Worm (Caenorhabditis elegans): Measurements from ENCODE around the gene C38D4.7.
"Not testable (repeated sequence)": the region's sequence is repeated elsewhere in the genome, so short reads cannot be mapped to it uniquely, and the experiment has no call there.

C38D4.7 gene

DNA sequence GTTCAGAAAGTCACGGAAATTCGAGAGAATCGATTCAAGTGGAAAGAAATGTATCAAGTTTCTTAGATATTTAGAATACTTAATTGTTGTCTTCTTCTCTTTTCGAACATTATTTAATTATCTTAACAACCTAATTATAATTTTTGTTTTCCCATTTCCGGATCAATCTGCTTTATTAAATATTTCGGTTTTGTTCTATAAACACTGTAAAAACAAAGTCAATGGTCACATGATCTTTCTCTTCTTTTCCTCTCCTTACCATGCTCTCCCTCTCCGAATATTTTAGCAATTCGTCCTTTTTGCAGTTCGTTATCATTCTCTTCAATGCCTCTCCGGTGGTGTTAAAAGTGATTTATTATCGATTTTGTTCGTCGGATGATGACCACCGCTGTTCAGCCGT lies 14.6 kb downstream of the C38D4.7 start, which contains the start of gene tag-325:
tag-325 (plus strand) TSS at position 301 of the 400 bp plus-strand sequence.
- TF ChIP-seq B0310.2 (tag; optimal IDR thresholded peaks at IDR 0.05) (no peak), pes-1 (GFP tag; IDR thresholded peaks at IDR 0.05) (no peak), ceh-36 (tag; optimal IDR thresholded peaks at IDR 0.05) (no peak), scrt-1 (GFP tag; IDR thresholded peaks at IDR 0.05) (no peak), tra-4 (tag; optimal IDR thresholded peaks at IDR 0.05) (no peak), tbx-11 (GFP tag; IDR thresholded peaks at IDR 0.05) (no peak), sea-1 (GFP tag; conservative IDR thresholded peaks at IDR 0.05) (no peak)

DNA sequence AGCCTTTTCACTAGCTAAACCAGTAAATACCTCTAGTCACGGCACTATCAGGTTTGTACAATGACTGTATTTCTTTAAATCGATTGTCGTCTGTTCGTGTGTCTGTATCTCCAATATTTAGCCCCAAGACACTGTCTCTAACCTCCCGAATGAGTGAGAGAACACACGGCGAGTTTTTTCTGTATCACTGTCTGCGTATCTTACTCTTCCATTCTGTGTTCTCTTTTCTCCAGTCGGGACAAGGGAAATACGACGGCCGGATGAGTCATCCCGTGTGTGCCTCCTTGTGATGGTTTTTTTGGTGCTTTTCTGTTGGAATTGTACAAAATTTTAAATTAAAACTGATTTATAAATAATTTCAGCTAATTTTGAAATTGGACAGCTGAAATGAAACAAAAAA lies 15.1 kb downstream of the C38D4.7 start:
- no peak for TF ChIP-seq ceh-36 (tag; optimal IDR thresholded peaks at IDR 0.05)
- TF ChIP-seq B0310.2 (tag; optimal IDR thresholded peaks at IDR 0.05) = no peak
- peak; percentile 29 for TF ChIP-seq hmg-4 (GFP tag; optimal IDR thresholded peaks at IDR 0.05)
- no peak for TF ChIP-seq tbx-37 (GFP tag; conservative IDR thresholded peaks at IDR 0.05)
- no peak for TF ChIP-seq hnd-1 (tag; optimal IDR thresholded peaks at IDR 0.05)
- TF ChIP-seq ceh-13 (GFP tag; optimal IDR thresholded peaks at IDR 0.05) = no peak

DNA sequence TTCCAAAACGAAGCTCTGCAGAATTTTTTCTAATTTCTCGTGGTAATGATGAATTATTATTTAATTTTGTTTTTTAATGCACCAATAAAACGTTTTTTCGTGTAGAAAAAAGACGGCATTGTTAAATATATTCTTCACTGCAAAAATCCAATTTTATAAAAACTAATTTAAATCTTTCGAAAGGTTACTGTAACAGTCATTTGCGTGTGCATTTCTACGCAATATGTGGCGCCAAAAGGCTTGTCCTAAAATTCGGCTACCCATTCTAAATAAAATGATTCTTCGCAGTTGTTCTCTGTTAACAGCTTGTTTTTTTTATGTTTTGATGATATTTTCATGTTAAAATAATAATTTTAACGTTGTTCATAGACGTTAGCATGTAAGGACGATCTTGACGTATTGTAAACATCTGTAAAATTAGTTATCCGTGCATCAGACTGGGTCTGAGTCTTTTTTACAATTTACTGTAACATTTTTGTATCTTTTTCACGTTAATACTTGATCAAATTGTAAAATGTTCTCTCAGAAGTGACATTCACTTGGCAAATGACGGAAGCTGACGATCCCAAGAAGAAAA lies 18.4 kb downstream of the C38D4.7 start, which contains the start of gene mip-1:
mip-1 (plus strand) TSS at position 527 of the 577 bp plus-strand sequence.
- TF ChIP-seq ama-1 (optimal IDR thresholded peaks at IDR 0.05) (no peak), hnd-1 (tag; optimal IDR thresholded peaks at IDR 0.05) (no peak)

DNA sequence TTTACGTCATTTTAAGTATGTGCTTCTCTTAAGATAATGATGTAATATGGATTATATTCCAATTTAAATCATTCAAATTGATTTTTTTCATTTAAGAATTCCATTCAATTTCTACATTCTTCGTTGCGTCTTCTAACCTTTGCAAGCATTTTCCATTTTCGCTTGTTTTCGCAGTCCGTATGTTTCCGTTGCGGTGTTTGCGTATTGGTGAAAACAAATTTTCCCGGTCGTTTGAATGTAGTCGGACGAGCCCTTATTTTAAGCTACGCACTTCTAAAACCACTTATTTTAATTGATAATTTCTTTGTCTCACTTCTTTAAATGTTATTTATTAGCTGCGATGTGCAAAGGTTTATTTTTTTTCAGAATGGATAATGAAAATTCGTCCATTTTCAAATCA lies 25.4 kb downstream of the C38D4.7 start, which contains the start of gene mel-28:
mel-28 (plus strand) TSS at position 367 of the 400 bp plus-strand sequence.
- no peak for TF ChIP-seq tra-4 (tag; optimal IDR thresholded peaks at IDR 0.05)

DNA sequence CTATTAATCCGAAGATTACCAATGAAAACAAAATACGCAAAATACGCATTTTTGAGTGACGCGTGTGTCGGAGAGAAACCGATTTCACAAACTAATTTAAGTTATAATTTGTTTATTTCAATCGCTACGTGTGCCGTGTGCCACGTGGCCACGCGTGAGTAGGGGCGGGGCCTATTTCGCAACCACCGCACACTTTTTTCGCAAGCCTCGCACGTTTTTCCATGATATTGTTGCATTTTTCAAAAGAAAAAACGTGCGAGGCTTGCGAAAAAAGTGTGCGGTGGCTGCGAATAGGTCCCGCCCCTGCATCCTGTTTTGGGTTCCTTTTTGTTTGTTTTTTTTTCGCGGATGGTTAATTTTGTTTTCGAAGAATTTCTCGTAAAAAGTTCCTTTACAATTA lies 26.0 kb downstream of the C38D4.7 start, which contains the start of gene enu-3.2:
enu-3.2 (minus strand) TSS at position 105 of the 400 bp plus-strand sequence.
- TF ChIP-seq hmbx-1 (tag; optimal IDR thresholded peaks at IDR 0.05); aly-1 (tag; optimal IDR thresholded peaks at IDR 0.05); pes-1 (GFP tag; IDR thresholded peaks at IDR 0.05): not testable (repeated sequence)

DNA sequence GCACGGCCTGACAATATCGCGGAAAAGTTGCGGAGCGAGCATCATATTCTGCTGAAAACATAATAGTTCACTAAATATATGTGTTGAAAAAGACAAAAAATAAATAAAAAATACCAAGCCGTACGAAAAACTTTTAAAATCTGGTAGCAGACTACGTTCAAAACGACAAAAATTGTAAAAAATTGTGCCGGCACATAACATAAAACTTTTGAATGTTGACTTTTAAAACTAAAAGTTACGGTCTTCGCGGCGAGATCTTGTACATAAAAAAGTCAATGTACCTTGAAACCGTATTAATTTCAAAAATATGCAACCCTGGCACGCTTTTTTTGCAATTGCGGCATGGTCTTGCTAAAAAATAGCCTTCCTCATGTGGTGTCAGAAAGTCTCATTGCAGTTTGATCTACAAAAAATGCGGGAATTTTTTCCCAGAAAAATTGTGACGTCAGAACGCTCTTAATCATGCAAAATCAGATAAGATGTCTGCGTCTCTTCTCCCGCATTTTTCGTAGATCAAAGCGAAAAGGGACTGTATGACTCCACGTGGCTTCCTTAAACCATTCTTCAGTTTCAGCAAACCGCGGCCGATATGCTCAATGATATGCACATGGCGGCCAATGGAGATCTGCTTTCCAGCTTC lies 29.0 kb downstream of the C38D4.7 start, which contains the start of the genes gex-5 and C38D4.10:
gex-5 (minus strand) TSS at position 51 of the 640 bp plus-strand sequence.
C38D4.10 (plus strand) TSS at position 590 of the 640 bp plus-strand sequence.
- not testable (repeated sequence) for TF ChIP-seq F13C5.2 (tag; optimal IDR thresholded peaks at IDR 0.05); flt-1 (GFP tag; IDR thresholded peaks at IDR 0.05); ceh-13 (GFP tag; optimal IDR thresholded peaks at IDR 0.05)

DNA sequence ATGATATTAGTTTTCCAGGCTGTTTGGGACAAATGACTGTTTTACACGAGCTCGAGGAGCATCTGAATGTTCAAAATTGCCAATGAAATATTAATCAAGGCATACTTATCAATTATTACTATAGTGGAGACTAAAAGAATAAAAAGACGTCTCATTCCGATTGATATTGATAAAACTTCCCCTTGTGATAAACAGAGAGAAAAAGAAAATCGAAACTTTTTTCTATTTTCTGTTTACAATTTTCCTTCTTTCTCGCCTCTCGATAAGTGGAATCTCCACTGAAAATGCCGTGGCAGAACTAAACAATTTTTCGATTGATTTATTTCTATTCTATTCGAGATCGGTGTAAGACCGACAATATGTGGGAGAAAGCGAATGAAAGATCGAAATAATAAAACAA lies 31.2 kb downstream of the C38D4.7 start, which contains the start of gene B0393.9:
B0393.9 (minus strand) TSS at position 303 of the 400 bp plus-strand sequence.
- no peak for TF ChIP-seq hmbx-1 (tag; optimal IDR thresholded peaks at IDR 0.05)
- no peak for TF ChIP-seq F13C5.2 (tag; optimal IDR thresholded peaks at IDR 0.05)
- TF ChIP-seq tra-4 (tag; optimal IDR thresholded peaks at IDR 0.05) = no peak
- TF ChIP-seq ets-7 (tag; optimal IDR thresholded peaks at IDR 0.05) = no peak
- no peak for TF ChIP-seq pes-1 (GFP tag; IDR thresholded peaks at IDR 0.05)
- no peak for TF ChIP-seq aly-1 (tag; optimal IDR thresholded peaks at IDR 0.05)
- TF ChIP-seq flt-1 (GFP tag; IDR thresholded peaks at IDR 0.05) = no peak
- TF ChIP-seq B0310.2 (tag; optimal IDR thresholded peaks at IDR 0.05) = no peak
- no peak for TF ChIP-seq ama-1 (optimal IDR thresholded peaks at IDR 0.05)
- TF ChIP-seq tbx-37 (GFP tag; conservative IDR thresholded peaks at IDR 0.05) = no peak
- no peak for TF ChIP-seq tbx-11 (GFP tag; IDR thresholded peaks at IDR 0.05)
- no peak for TF ChIP-seq sea-1 (GFP tag; conservative IDR thresholded peaks at IDR 0.05)
- no peak for TF ChIP-seq ceh-36 (tag; optimal IDR thresholded peaks at IDR 0.05)
- TF ChIP-seq hmg-4 (GFP tag; optimal IDR thresholded peaks at IDR 0.05) = no peak
- no peak for TF ChIP-seq hnd-1 (tag; optimal IDR thresholded peaks at IDR 0.05)
- no peak for TF ChIP-seq scrt-1 (GFP tag; IDR thresholded peaks at IDR 0.05)
- no peak for TF ChIP-seq ceh-13 (GFP tag; optimal IDR thresholded peaks at IDR 0.05)

DNA sequence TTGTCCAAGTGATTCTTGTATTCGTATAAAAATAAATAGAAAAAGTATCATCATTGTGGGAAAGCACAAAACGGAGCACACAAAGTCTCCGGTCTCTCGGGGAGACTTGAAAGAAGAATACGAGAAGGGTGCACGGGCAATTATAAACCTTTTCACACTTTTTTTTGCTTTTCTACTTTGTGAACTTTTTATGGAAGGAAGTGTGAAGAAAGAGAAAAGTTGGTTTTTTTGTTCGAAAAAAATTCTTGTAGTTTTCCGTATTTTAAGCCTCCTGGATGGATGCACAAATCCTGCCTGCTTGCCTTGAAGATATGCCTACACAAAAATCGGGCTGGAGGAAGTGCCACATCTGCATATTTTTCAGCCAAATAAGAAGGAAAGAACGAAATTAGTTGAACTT lies 33.1 kb downstream of the C38D4.7 start, which contains the start of gene B0393.7:
B0393.7 (minus strand) TSS at position 101 of the 400 bp plus-strand sequence.
- TF ChIP-seq hmg-4 (GFP tag; optimal IDR thresholded peaks at IDR 0.05) = no peak
- TF ChIP-seq hnd-1 (tag; optimal IDR thresholded peaks at IDR 0.05) = no peak
- no peak for TF ChIP-seq aly-1 (tag; optimal IDR thresholded peaks at IDR 0.05)
- TF ChIP-seq hmbx-1 (tag; optimal IDR thresholded peaks at IDR 0.05) = no peak
- TF ChIP-seq tbx-11 (GFP tag; IDR thresholded peaks at IDR 0.05) = no peak
- TF ChIP-seq tbx-37 (GFP tag; conservative IDR thresholded peaks at IDR 0.05) = no peak
- TF ChIP-seq F13C5.2 (tag; optimal IDR thresholded peaks at IDR 0.05) = no peak
- no peak for TF ChIP-seq B0310.2 (tag; optimal IDR thresholded peaks at IDR 0.05)
- no peak for TF ChIP-seq tra-4 (tag; optimal IDR thresholded peaks at IDR 0.05)
- TF ChIP-seq pes-1 (GFP tag; IDR thresholded peaks at IDR 0.05) = no peak
- no peak for TF ChIP-seq ets-7 (tag; optimal IDR thresholded peaks at IDR 0.05)
- no peak for TF ChIP-seq ceh-13 (GFP tag; optimal IDR thresholded peaks at IDR 0.05)
- no peak for TF ChIP-seq scrt-1 (GFP tag; IDR thresholded peaks at IDR 0.05)
- no peak for TF ChIP-seq ceh-36 (tag; optimal IDR thresholded peaks at IDR 0.05)
- TF ChIP-seq flt-1 (GFP tag; IDR thresholded peaks at IDR 0.05) = no peak
- TF ChIP-seq ama-1 (optimal IDR thresholded peaks at IDR 0.05) = no peak
- no peak for TF ChIP-seq sea-1 (GFP tag; conservative IDR thresholded peaks at IDR 0.05)
